Fruit fly (Drosophila melanogaster): ENCODE data around the gene lqf.

Gene lqf

DNA sequence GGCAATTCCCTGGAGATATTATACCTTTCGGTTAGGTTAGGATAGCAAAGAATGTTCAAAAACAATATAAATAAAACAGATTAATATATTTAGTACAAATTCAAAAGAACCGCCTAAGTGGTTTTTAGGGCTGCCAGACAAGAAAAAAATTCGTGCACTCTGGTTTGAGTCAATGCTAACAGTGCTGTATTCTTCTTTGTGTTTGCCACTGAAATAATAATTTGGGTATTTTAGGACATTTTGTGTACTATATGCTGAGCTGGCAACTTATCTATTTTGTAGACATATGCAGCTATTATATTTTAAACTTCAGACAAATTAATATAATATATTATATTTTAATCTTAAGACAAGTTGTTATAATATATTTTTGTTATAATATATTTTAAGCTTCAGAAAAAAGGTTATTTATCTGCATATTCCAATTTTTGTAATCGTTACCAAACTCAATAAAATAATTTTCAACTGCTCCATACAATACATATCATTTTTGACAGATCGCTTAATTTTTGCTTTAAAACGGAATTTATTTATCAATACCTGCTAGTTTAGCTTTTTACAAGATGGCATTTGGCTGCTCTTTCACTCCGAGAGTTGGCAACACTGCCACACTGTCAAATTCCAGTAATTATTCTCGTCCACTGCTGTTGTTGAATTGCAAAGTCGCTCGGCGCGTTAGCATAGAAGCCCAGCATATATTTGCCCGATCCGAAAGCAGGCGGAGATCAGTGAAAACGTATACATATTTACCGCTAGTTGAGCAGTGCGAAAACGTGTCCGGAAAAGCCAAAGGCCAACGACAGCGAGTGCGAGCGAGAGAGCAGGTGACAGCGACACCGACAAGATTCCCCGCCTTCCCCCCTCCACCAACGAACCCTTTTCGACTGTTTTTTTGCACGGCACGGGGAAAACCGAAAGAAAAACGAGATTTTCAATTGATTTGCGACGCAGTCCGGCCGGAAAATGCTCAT is 17.9 kb upstream of the lqf start, which contains the start of gene CG7546:
Gene CG7546, plus strand, starts transcription at position 573 of the 971 bp plus-strand sequence.
- TF ChIP-seq CG11617 (GFP tag; optimal IDR thresholded peaks at IDR 0.05) (no peak), CG5204 (GFP tag; optimal IDR thresholded peaks at IDR 0.05) (peak; percentile 50), pad (GFP tag; optimal IDR thresholded peaks at IDR 0.05) (peak; percentile 43), toe (GFP tag; optimal IDR thresholded peaks at IDR 0.05) (no peak), CG14711 (tag; optimal IDR thresholded peaks at IDR 0.05) (peak; percentile 64), CG7101 (tag; optimal IDR thresholded peaks at IDR 0.05) (no peak), CG33017 (tag; optimal IDR thresholded peaks at IDR 0.05) (peak; percentile 13), kay (GFP tag; ENCODE audit: borderline replicate concordance) (no peak), tj (GFP tag; optimal IDR thresholded peaks at IDR 0.05) (peak; percentile 82), Crg-1 (GFP tag; optimal IDR thresholded peaks at IDR 0.05) (no peak), Clk (GFP tag; optimal IDR thresholded peaks at IDR 0.05) (no peak), cic (GFP tag; optimal IDR thresholded peaks at IDR 0.05) (peak; percentile 12), CG1620 (GFP tag; optimal IDR thresholded peaks at IDR 0.05) (no peak), Mnt (GFP tag; optimal IDR thresholded peaks at IDR 0.05) (peak; percentile 68), CG12768 (GFP tag; optimal IDR thresholded peaks at IDR 0.05) (no peak), ovo (GFP tag; optimal IDR thresholded peaks at IDR 0.05) (peak; percentile 45), cnc (optimal IDR thresholded peaks at IDR 0.05) (no peak), CG7045 (GFP tag; optimal IDR thresholded peaks at IDR 0.05) (no peak), Hr96 (GFP tag; optimal IDR thresholded peaks at IDR 0.05) (peak; percentile 23), bab1 (GFP tag; optimal IDR thresholded peaks at IDR 0.05) (peak; percentile 25)

DNA sequence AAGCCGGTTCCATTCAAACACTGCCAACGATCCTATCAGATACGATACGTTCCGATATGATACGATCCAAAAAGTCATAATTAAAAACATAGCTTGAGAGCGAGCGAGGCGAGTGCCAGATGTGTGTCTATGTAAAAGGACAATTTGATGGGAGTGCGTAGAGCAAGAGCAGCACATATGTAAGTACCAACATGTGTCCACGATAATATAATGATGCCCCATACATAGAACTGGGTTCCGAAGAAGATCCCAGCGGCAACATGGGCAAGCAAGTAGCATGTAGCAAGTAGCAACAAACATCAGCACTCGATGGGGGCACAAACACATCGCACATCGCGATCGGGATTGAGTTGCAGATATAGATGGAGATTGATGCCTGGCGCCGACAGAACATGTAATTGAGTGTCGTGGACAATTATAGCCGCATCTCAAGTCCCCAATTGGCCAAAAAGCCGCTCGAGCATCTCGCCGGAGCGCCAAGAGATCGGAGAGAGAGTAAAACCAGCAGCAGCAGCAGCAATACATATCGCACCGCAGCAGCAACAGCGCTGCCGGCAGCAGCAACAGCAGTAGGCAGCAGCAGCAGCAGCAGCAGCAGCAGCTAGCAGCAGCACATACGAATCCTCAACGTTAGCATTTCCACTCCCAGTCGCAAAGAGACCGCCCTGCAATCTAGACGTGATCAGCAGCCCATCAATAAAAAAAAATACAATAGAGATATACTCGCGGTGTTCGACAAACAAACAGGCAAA is 10.1 kb upstream of the lqf start, which contains the start of gene ltl:
Gene ltl, plus strand, starts transcription at position 647 of the 752 bp plus-strand sequence.
- TF ChIP-seq bab1 (GFP tag; optimal IDR thresholded peaks at IDR 0.05) (no peak), cic (GFP tag; optimal IDR thresholded peaks at IDR 0.05) (peak; percentile 18)

- TF ChIP-seq tj (GFP tag; optimal IDR thresholded peaks at IDR 0.05) (no peak), ovo (GFP tag; optimal IDR thresholded peaks at IDR 0.05) (no peak), CG33017 (tag; optimal IDR thresholded peaks at IDR 0.05) (no peak), cic (GFP tag; optimal IDR thresholded peaks at IDR 0.05) (no peak), CG1620 (GFP tag; optimal IDR thresholded peaks at IDR 0.05) (no peak), bab1 (GFP tag; optimal IDR thresholded peaks at IDR 0.05) (no peak), CG11617 (GFP tag; optimal IDR thresholded peaks at IDR 0.05) (no peak), CG7101 (tag; optimal IDR thresholded peaks at IDR 0.05) (no peak), pad (GFP tag; optimal IDR thresholded peaks at IDR 0.05) (no peak), CG7045 (GFP tag; optimal IDR thresholded peaks at IDR 0.05) (no peak), toe (GFP tag; optimal IDR thresholded peaks at IDR 0.05) (no peak), Clk (GFP tag; optimal IDR thresholded peaks at IDR 0.05) (no peak), Mnt (GFP tag; optimal IDR thresholded peaks at IDR 0.05) (no peak), kay (GFP tag; ENCODE audit: borderline replicate concordance) (no peak), CG5204 (GFP tag; optimal IDR thresholded peaks at IDR 0.05) (no peak), cnc (optimal IDR thresholded peaks at IDR 0.05) (no peak), Crg-1 (GFP tag; optimal IDR thresholded peaks at IDR 0.05) (no peak), CG12768 (GFP tag; optimal IDR thresholded peaks at IDR 0.05) (no peak), Hr96 (GFP tag; optimal IDR thresholded peaks at IDR 0.05) (no peak), CG14711 (tag; optimal IDR thresholded peaks at IDR 0.05) (no peak)
Measured at dm6 chr3L:7519219-7519618, 9.4 kb upstream of the lqf start.

DNA sequence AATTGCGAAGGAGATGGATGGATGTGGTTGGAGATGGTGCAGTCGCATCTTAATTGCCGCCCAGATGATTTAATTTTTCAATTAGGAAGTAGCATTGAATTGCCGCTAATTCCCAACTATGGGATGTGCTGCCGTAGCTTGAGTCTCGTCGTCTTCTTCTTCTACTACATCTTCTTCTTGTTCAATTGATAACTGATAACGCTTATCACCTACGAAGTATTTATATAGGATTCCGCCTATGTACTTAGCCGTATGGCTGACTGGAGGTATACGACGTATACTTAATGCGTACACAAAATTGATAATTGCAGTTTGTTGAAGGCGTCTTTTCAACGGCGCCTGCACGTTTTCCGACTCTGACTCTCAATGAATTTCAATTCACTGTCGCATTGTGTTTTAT is 8.0 kb upstream of the lqf start:
- TF ChIP-seq bab1 (GFP tag; optimal IDR thresholded peaks at IDR 0.05) (no peak), cic (GFP tag; optimal IDR thresholded peaks at IDR 0.05) (peak; percentile 78)

DNA sequence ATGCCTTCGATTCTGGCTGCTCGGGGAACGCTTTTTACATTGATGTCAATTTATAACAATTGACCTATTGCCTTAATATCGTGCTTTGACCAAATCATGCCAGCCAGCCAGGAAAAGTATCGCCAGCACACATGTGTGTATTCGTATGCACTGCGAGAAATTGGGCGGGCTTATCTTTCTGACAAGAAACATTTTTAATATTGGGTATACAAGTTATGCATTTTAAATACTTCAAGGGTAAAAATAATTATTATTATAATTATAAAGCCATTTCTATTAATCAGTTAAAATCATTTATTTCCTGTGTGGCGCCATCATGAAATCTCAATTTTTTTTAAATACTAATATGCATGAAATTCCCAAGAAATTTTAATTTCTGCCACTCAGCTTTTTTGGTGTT is 6.7 kb upstream of the lqf start:
- TF ChIP-seq kay (GFP tag; ENCODE audit: borderline replicate concordance) (peak; percentile 16), CG11617 (GFP tag; optimal IDR thresholded peaks at IDR 0.05) (no peak)

DNA sequence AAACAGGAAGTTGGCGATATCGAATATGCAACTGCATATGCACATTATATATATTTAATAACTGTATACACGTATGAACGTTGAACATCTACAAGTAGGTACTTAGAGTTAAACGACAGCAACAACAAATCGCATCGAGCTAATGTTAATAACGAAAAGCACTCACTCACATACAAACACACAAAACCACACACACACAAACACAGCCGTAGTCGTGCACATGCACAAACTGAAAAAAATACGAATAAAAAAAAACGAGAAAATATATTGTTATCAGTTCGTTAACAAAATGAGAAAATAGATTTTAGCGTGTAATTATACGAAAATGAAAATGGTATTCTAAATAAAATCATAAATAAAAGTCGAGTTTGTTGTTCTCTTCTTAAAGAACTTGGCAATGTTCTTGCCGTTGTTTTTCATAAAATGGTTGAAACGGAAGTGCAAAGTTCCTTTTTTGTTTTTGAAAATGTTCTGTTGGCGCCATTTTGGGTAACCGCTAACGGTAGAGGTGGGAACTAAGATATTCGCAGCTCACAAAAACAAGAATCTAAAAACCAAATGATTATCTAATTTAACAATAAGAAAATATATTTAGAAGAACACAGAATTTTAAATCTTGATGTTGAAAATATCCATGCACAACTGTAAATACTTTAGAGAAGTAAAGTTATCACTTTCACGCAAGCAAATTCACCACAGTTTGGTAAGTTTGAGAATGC is 760 bp upstream of the lqf start:
- TF ChIP-seq cic (GFP tag; optimal IDR thresholded peaks at IDR 0.05) (no peak), CG1620 (GFP tag; optimal IDR thresholded peaks at IDR 0.05) (no peak), Mnt (GFP tag; optimal IDR thresholded peaks at IDR 0.05) (no peak), CG12768 (GFP tag; optimal IDR thresholded peaks at IDR 0.05) (no peak), kay (GFP tag; ENCODE audit: borderline replicate concordance) (peak; percentile 82), toe (GFP tag; optimal IDR thresholded peaks at IDR 0.05) (no peak), bab1 (GFP tag; optimal IDR thresholded peaks at IDR 0.05) (no peak), CG7101 (tag; optimal IDR thresholded peaks at IDR 0.05) (no peak)

All from whole organism, adult.